Worm (Caenorhabditis elegans) whole organism, L2 larva: ENCODE measurements around the gene Y81B9A.4.
"Not testable (repeated sequence)": the region's sequence is repeated elsewhere in the genome, so short reads cannot be mapped to it uniquely, and the experiment has no call there.

Experiments used
- F13H6.1 ChIP-seq: sonication (generic microtip); optimal IDR thresholded peaks from 2 replicates; lab custom pipeline; 2016; ENCODE audit warnings: missing genetic modification characterization, missing compliant biosample characterization
- R02D3.7 ChIP-seq: fragments of 150-350 bp; optimal IDR thresholded peaks from 2 replicates; lab custom pipeline; 2014; ENCODE audit warnings: missing biosample characterization, missing genetic modification characterization
- Y55F3AM.14 ChIP-seq: fragments of 200-800 bp; sonication (Bioruptor generic); optimal IDR thresholded peaks from 2 replicates; lab custom pipeline; 2018; ENCODE audit warnings: mild to moderate bottlenecking, missing genetic modification characterization, missing compliant biosample characterization
- ZK546.5 ChIP-seq: sonication (generic microtip); optimal IDR thresholded peaks from 2 replicates; lab custom pipeline; 2017; ENCODE audit warnings: missing biosample characterization, missing genetic modification characterization
- alr-1 ChIP-seq: fragments of 150-350 bp; optimal IDR thresholded peaks from 2 replicates; lab custom pipeline; 2014; ENCODE audit warnings: missing biosample characterization, missing genetic modification characterization
- blmp-1 ChIP-seq: sonication (generic microtip); optimal IDR thresholded peaks from 2 replicates; lab custom pipeline; 2017; ENCODE audit warnings: missing genetic modification characterization, mild to moderate bottlenecking, missing compliant biosample characterization, antibody characterized with exemption, moderate library complexity; ENCODE audit not compliant: insufficient read depth
- ceh-16 ChIP-seq: fragments of 150-350 bp; optimal IDR thresholded peaks from 2 replicates; lab custom pipeline; 2014; ENCODE audit warnings: missing biosample characterization, missing genetic modification characterization
- ceh-82 ChIP-seq: fragments of 150-350 bp; optimal IDR thresholded peaks from 2 replicates; lab custom pipeline; 2014; ENCODE audit warnings: missing biosample characterization, missing genetic modification characterization
- crh-2 ChIP-seq: sonication (generic microtip); optimal IDR thresholded peaks from 2 replicates; lab custom pipeline; 2017; ENCODE audit warnings: missing biosample characterization, missing genetic modification characterization
- dmd-4 ChIP-seq: sonication (generic microtip); optimal IDR thresholded peaks from 2 replicates; lab custom pipeline; 2017; ENCODE audit warnings: missing biosample characterization, missing genetic modification characterization
- elt-1 ChIP-seq: fragments of 150-350 bp; optimal IDR thresholded peaks from 2 replicates; lab custom pipeline; 2014; ENCODE audit warnings: missing biosample characterization, missing genetic modification characterization
- elt-3 ChIP-seq: sonication (generic microtip); optimal IDR thresholded peaks from 2 replicates; lab custom pipeline; 2017; ENCODE audit warnings: missing biosample characterization, missing genetic modification characterization
- gmeb-1 ChIP-seq: fragments of 150-350 bp; optimal IDR thresholded peaks from 2 replicates; lab custom pipeline; 2014; ENCODE audit warnings: missing biosample characterization, missing genetic modification characterization
- lin-11 ChIP-seq: fragments of 150-350 bp; sonication (generic microtip); optimal IDR thresholded peaks from 2 replicates; lab custom pipeline; 2014; ENCODE audit warnings: missing biosample characterization, missing genetic modification characterization, inconsistent platforms, mixed read lengths
- lin-13 ChIP-seq: fragments of 150-350 bp; optimal IDR thresholded peaks from 2 replicates; lab custom pipeline; 2014; ENCODE audit warnings: missing biosample characterization, missing genetic modification reagents, missing genetic modification characterization
- mab-5 ChIP-seq: fragments of 150-350 bp; optimal IDR thresholded peaks from 2 replicates; lab custom pipeline; 2014; ENCODE audit warnings: missing biosample characterization, missing genetic modification characterization
- nhr-10 ChIP-seq: sonication (generic microtip); optimal IDR thresholded peaks from 2 replicates; lab custom pipeline; 2017; ENCODE audit warnings: missing biosample characterization, missing genetic modification characterization
- nhr-11 ChIP-seq: fragments of 150-350 bp; optimal IDR thresholded peaks from 2 replicates; lab custom pipeline; 2014; ENCODE audit warnings: missing biosample characterization, missing genetic modification characterization
- nhr-12 ChIP-seq: fragments of 150-350 bp; optimal IDR thresholded peaks from 2 replicates; lab custom pipeline; 2014; ENCODE audit warnings: missing biosample characterization, missing genetic modification characterization
- nhr-129 ChIP-seq: fragments of 150-350 bp; optimal IDR thresholded peaks from 2 replicates; lab custom pipeline; 2014; ENCODE audit warnings: missing biosample characterization, missing genetic modification characterization
- nhr-21 ChIP-seq: fragments of 150-350 bp; optimal IDR thresholded peaks from 2 replicates; lab custom pipeline; 2014; ENCODE audit warnings: missing biosample characterization, missing genetic modification characterization
- nhr-23 ChIP-seq: fragments of 150-350 bp; optimal IDR thresholded peaks from 2 replicates; lab custom pipeline; 2014; ENCODE audit warnings: missing biosample characterization, missing genetic modification reagents, missing genetic modification characterization
- nhr-237 ChIP-seq: fragments of 150-350 bp; optimal IDR thresholded peaks from 2 replicates; lab custom pipeline; 2014; ENCODE audit warnings: missing biosample characterization, missing genetic modification characterization
- nhr-6 ChIP-seq: fragments of 150-350 bp; optimal IDR thresholded peaks from 2 replicates; lab custom pipeline; 2014; ENCODE audit warnings: missing biosample characterization, missing genetic modification characterization
- peb-1 ChIP-seq: fragments of 150-350 bp; optimal IDR thresholded peaks from 2 replicates; lab custom pipeline; 2014; ENCODE audit warnings: missing biosample characterization, missing genetic modification characterization
- sem-4 ChIP-seq: fragments of 150-350 bp; optimal IDR thresholded peaks from 2 replicates; lab custom pipeline; 2014; ENCODE audit warnings: missing biosample characterization, missing genetic modification reagents, missing genetic modification characterization
- skn-1 ChIP-seq: sonication (generic microtip); optimal IDR thresholded peaks from 2 replicates; lab custom pipeline; 2017; ENCODE audit warnings: missing biosample characterization, missing genetic modification characterization
- sma-3 ChIP-seq: sonication (generic microtip); optimal IDR thresholded peaks from 2 replicates; lab custom pipeline; 2016; ENCODE audit warnings: missing genetic modification reagents, missing genetic modification characterization, missing compliant biosample characterization
- sma-9 ChIP-seq, 2 experiments: fragments of 150-350 bp in 1 of 2; sonication (generic microtip) in 1 of 2; optimal IDR thresholded peaks; 2 replicates each; lab custom pipeline; 2014 to 2016; ENCODE audit warnings: missing genetic modification characterization in 2 of 2, mild to moderate bottlenecking in 1 of 2, missing biosample characterization in 1 of 2, missing compliant biosample characterization in 1 of 2, missing genetic modification reagents in 1 of 2, moderate library complexity in 1 of 2
- snpc-4 ChIP-seq: fragments of 150-350 bp; optimal IDR thresholded peaks from 2 replicates; lab custom pipeline; 2014; ENCODE audit warnings: missing biosample characterization, missing genetic modification characterization
- unc-39 ChIP-seq: fragments of 150-350 bp; optimal IDR thresholded peaks from 2 replicates; lab custom pipeline; 2014; ENCODE audit warnings: missing biosample characterization, missing genetic modification characterization
- unc-62 ChIP-seq: fragments of 150-350 bp; optimal IDR thresholded peaks from 2 replicates; lab custom pipeline; 2014; ENCODE audit warnings: missing biosample characterization, missing genetic modification reagents, missing genetic modification characterization
- zag-1 ChIP-seq: fragments of 150-350 bp; optimal IDR thresholded peaks from 2 replicates; lab custom pipeline; 2014; ENCODE audit warnings: missing biosample characterization, missing genetic modification characterization
- ztf-4 ChIP-seq: fragments of 150-350 bp; optimal IDR thresholded peaks from 2 replicates; lab custom pipeline; 2014; ENCODE audit warnings: missing biosample characterization, missing genetic modification characterization

Gene Y81B9A.4

ce11 chrX:9206731-9207130, 26.0 kb upstream of the Y81B9A.4 start:
- no peak for TF ChIP-seq alr-1

- no peak for TF ChIP-seq sma-9 (GFP tag; optimal IDR thresholded peaks at IDR 0.05; lab: Kevin White, UChicago)
- TF ChIP-seq sma-9 (tag; optimal IDR thresholded peaks at IDR 0.05; lab: Kevin White, UChicago), result no peak
- no peak for TF ChIP-seq skn-1 (tag; lab: Kevin White, UChicago)
- TF ChIP-seq crh-2, result no peak
- no peak for TF ChIP-seq unc-62 (GFP tag; lab: Kevin White, UChicago)
Observed at ce11 chrX:9204986-9205385, 24.3 kb upstream of the Y81B9A.4 start.

ce11 chrX:9203468-9203867, 22.7 kb upstream of the Y81B9A.4 start, which contains the start of gene crb-3:
TSS of gene crb-3 (plus strand) at chrX:9203768.
- TF ChIP-seq ceh-16 (tag; lab: Kevin White, UChicago); Y55F3AM.14 (GFP tag; lab: Kevin White, UChicago); zag-1 (tag; lab: Kevin White, UChicago): not testable (repeated sequence)

ce11 chrX:9195375-9196098, 14.8 kb upstream of the Y81B9A.4 start:
- TF ChIP-seq elt-3 (tag; lab: Kevin White, UChicago) (no peak), nhr-23 (tag; lab: Kevin White, UChicago) (no peak), nhr-11 (tag; lab: Kevin White, UChicago) (no peak), ztf-4 (tag; lab: Kevin White, UChicago) (no peak), zag-1 (tag; lab: Kevin White, UChicago) (no peak), unc-39 (tag; lab: Kevin White, UChicago) (no peak), ZK546.5 (no peak), unc-62 (GFP tag; lab: Kevin White, UChicago) (no peak), dmd-4 (tag; lab: Kevin White, UChicago) (no peak), nhr-6 (tag; lab: Kevin White, UChicago) (no peak), sma-3 (no peak), snpc-4 (tag; lab: Kevin White, UChicago) (no peak), gmeb-1 (no peak), nhr-237 (tag; lab: Kevin White, UChicago) (no peak), sem-4 (tag; lab: Kevin White, UChicago) (no peak), lin-11 (tag; lab: Kevin White, UChicago) (no peak), ceh-82 (no peak), peb-1 (no peak), nhr-129 (tag; lab: Kevin White, UChicago) (no peak), F13H6.1 (tag; lab: Kevin White, UChicago) (no peak)
- TF ChIP-seq, all 48 proteins: peak for 0

- no peak for TF ChIP-seq nhr-21 (tag; lab: Kevin White, UChicago)
- no peak for TF ChIP-seq nhr-10 (tag; lab: Kevin White, UChicago)
- TF ChIP-seq sma-3, result no peak
- TF ChIP-seq lin-11 (tag; lab: Kevin White, UChicago), result no peak
- TF ChIP-seq zag-1 (tag; lab: Kevin White, UChicago), result no peak
- no peak for TF ChIP-seq elt-1
- no peak for TF ChIP-seq mab-5 (tag; lab: Kevin White, UChicago)
- no peak for TF ChIP-seq R02D3.7 (tag; lab: Kevin White, UChicago)
- no peak for TF ChIP-seq alr-1
- no peak for TF ChIP-seq blmp-1 (tag; lab: Kevin White, UChicago)
- TF ChIP-seq nhr-12, result no peak
- TF ChIP-seq elt-3 (tag; lab: Kevin White, UChicago), result no peak
- TF ChIP-seq ceh-16 (tag; lab: Kevin White, UChicago), result no peak
- no peak for TF ChIP-seq lin-13 (GFP tag; lab: Kevin White, UChicago)
Observed at ce11 chrX:9194081-9194480, 13.4 kb upstream of the Y81B9A.4 start.
